Worm (Caenorhabditis elegans): Measurements from ENCODE around the gene cox-17.

Gene cox-17

DNA sequence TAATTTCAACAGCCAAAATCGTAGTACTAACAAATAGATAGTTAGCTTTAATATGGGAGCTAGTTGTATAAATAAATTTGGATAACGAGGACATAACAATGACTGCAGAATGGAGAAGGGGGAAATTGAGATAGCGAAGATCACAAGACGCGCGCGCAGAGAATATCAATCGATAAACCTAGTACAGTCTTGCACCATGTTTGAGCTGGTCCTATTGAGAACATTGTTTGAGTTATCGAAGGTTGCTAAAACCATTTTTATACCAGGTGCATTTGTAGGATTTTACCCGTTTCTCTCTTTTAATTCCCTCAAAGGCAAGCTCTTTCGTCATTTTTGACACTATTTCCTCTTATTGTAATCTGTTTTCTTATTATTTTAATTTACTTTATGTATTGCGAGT is 19.2 kb upstream of the cox-17 start, which contains the start of the genes F40G9.9 and F40G9.12:
Gene F40G9.9 (minus strand): TSS at position 101 of the 400 bp plus-strand sequence.
Gene F40G9.12 (plus strand): TSS at position 231 of the 400 bp plus-strand sequence.
- TF ChIP-seq ama-1 (optimal IDR thresholded peaks at IDR 0.05) = no peak
- no peak for TF ChIP-seq ceh-28 (tag; optimal IDR thresholded peaks at IDR 0.05)
- no peak for TF ChIP-seq nhr-11 (tag; optimal IDR thresholded peaks at IDR 0.05)
- TF ChIP-seq nhr-25 (tag; optimal IDR thresholded peaks at IDR 0.05) = no peak
- TF ChIP-seq snpc-4 (tag; optimal IDR thresholded peaks at IDR 0.05) = no peak
- no peak for TF ChIP-seq nhr-67 (tag; optimal IDR thresholded peaks at IDR 0.05)
- no peak for TF ChIP-seq ztf-11 (tag; optimal IDR thresholded peaks at IDR 0.05)
- TF ChIP-seq nhr-237 (tag; optimal IDR thresholded peaks at IDR 0.05) = no peak
- no peak for TF ChIP-seq lin-39 (tag; optimal IDR thresholded peaks at IDR 0.05)
- TF ChIP-seq elt-2 (tag; optimal IDR thresholded peaks at IDR 0.05) = no peak
- no peak for TF ChIP-seq lin-15B (tag; optimal IDR thresholded peaks at IDR 0.05)
- TF ChIP-seq R02D3.7 (tag; optimal IDR thresholded peaks at IDR 0.05) = no peak
- TF ChIP-seq mml-1 (tag; optimal IDR thresholded peaks at IDR 0.05) = no peak
- TF ChIP-seq ztf-4 (tag; optimal IDR thresholded peaks at IDR 0.05) = no peak
- no peak for TF ChIP-seq pha-4 (tag; optimal IDR thresholded peaks at IDR 0.05)
- no peak for TF ChIP-seq nhr-23 (tag; optimal IDR thresholded peaks at IDR 0.05)

- TF ChIP-seq fkh-2 (tag; optimal IDR thresholded peaks at IDR 0.05) = no peak
- no peak for TF ChIP-seq egl-5 (tag; optimal IDR thresholded peaks at IDR 0.05)
- TF ChIP-seq lsy-12 (tag; optimal IDR thresholded peaks at IDR 0.05) = no peak
- TF ChIP-seq nhr-23 (tag; optimal IDR thresholded peaks at IDR 0.05) = no peak
- TF ChIP-seq mml-1 (tag; optimal IDR thresholded peaks at IDR 0.05) = no peak
- TF ChIP-seq pha-4 (tag; optimal IDR thresholded peaks at IDR 0.05) = no peak
- no peak for TF ChIP-seq nhr-76 (tag; optimal IDR thresholded peaks at IDR 0.05)
- TF ChIP-seq jun-1 (tag; optimal IDR thresholded peaks at IDR 0.05) = no peak
- no peak for TF ChIP-seq mdl-1 (tag; optimal IDR thresholded peaks at IDR 0.05)
- TF ChIP-seq ceh-82 (tag; optimal IDR thresholded peaks at IDR 0.05) = no peak
- no peak for TF ChIP-seq aly-2 (tag; optimal IDR thresholded peaks at IDR 0.05)
- no peak for TF ChIP-seq zag-1 (tag; optimal IDR thresholded peaks at IDR 0.05)
- no peak for TF ChIP-seq snpc-4 (tag; optimal IDR thresholded peaks at IDR 0.05)
- no peak for TF ChIP-seq nfya-1 (tag; optimal IDR thresholded peaks at IDR 0.05; ENCODE audit: insufficient read depth)
- TF ChIP-seq fos-1 (tag; optimal IDR thresholded peaks at IDR 0.05) = no peak
- no peak for TF ChIP-seq unc-62 (GFP tag; optimal IDR thresholded peaks at IDR 0.05)
- TF ChIP-seq nhr-67 (tag; optimal IDR thresholded peaks at IDR 0.05) = no peak
- no peak for TF ChIP-seq nhr-28 (tag; optimal IDR thresholded peaks at IDR 0.05)
Observed at ce11 chrIII:173501-173900, 17.3 kb upstream of the cox-17 start, which contains the start of gene F40G9.19. F40G9.19 (plus strand) TSS chrIII:173801.

ce11 chrIII:175733-176132 is 15.1 kb upstream of the cox-17 start, which contains the start of gene clec-148:
clec-148 (minus strand) TSS chrIII:175833.
- TF ChIP-seq nhr-23 (tag; optimal IDR thresholded peaks at IDR 0.05) = no peak
- TF ChIP-seq fkh-2 (tag; optimal IDR thresholded peaks at IDR 0.05) = no peak
- no peak for TF ChIP-seq R02D3.7 (tag; optimal IDR thresholded peaks at IDR 0.05)
- no peak for TF ChIP-seq nhr-67 (tag; optimal IDR thresholded peaks at IDR 0.05)
- TF ChIP-seq nhr-77 (tag; optimal IDR thresholded peaks at IDR 0.05) = no peak
- TF ChIP-seq ztf-11 (tag; optimal IDR thresholded peaks at IDR 0.05) = no peak
- no peak for TF ChIP-seq mml-1 (tag; optimal IDR thresholded peaks at IDR 0.05)
- TF ChIP-seq elt-3 (tag; optimal IDR thresholded peaks at IDR 0.05) = no peak
- no peak for TF ChIP-seq skn-1 (tag; optimal IDR thresholded peaks at IDR 0.05)
- TF ChIP-seq nhr-43 (tag; optimal IDR thresholded peaks at IDR 0.05; ENCODE audit: poor library complexity, severe bottlenecking) = no peak
- no peak for TF ChIP-seq fos-1 (tag; optimal IDR thresholded peaks at IDR 0.05)
- no peak for TF ChIP-seq unc-62 (GFP tag; optimal IDR thresholded peaks at IDR 0.05)
- TF ChIP-seq nhr-76 (tag; optimal IDR thresholded peaks at IDR 0.05) = no peak
- TF ChIP-seq snpc-4 (tag; optimal IDR thresholded peaks at IDR 0.05) = no peak
- no peak for TF ChIP-seq egl-27 (tag; optimal IDR thresholded peaks at IDR 0.05)
- TF ChIP-seq lin-15B (tag; optimal IDR thresholded peaks at IDR 0.05) = no peak
- no peak for TF ChIP-seq unc-39 (tag; optimal IDR thresholded peaks at IDR 0.05)

DNA sequence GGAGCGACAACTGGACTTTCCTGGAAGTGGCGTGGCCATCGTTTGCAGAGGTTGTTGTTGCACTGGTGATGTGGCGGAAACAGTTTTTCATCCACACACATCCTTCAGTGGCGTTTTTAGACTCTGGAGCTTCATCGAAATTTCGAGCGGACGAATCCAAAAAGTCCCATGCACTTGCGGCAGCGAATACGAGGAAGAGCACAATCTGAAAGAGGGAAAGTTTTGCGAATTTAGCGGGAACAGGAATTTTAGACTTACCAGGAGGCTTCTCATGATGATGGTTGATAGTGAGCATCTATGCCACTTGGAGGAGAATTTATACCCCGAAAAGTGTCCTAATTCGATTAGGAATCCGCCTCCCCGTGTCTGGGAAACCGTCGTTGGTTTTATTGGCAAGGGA is 13.1 kb upstream of the cox-17 start, which contains the start of gene F40G9.14:
Gene F40G9.14 (minus strand): TSS at position 101 of the 400 bp plus-strand sequence.
- TF ChIP-seq ceh-28 (tag; optimal IDR thresholded peaks at IDR 0.05) (no peak), tbx-2 (tag; optimal IDR thresholded peaks at IDR 0.05) (no peak), mdl-1 (tag; optimal IDR thresholded peaks at IDR 0.05) (no peak), nhr-237 (tag; optimal IDR thresholded peaks at IDR 0.05) (no peak), nhr-43 (tag; optimal IDR thresholded peaks at IDR 0.05; ENCODE audit: poor library complexity, severe bottlenecking) (no peak), ama-1 (optimal IDR thresholded peaks at IDR 0.05) (no peak), snpc-4 (tag; optimal IDR thresholded peaks at IDR 0.05) (no peak), elt-1 (tag; optimal IDR thresholded peaks at IDR 0.05) (no peak), nhr-25 (tag; optimal IDR thresholded peaks at IDR 0.05) (no peak), hmg-11 (tag; optimal IDR thresholded peaks at IDR 0.05) (no peak), fkh-2 (tag; optimal IDR thresholded peaks at IDR 0.05) (no peak)
